Worm (Caenorhabditis elegans): ENCODE data around the gene nhr-238.

- TF ChIP-seq W03F9.2 (tag; optimal IDR thresholded peaks at IDR 0.05) = no peak
- TF ChIP-seq him-1 (tag; optimal IDR thresholded peaks at IDR 0.05) = no peak
These were observed 21.4 kb downstream of the nhr-238 start, which contains the start of gene nhr-178 for ce11 chrV:1607790-1608189.

Data from whole organism, L4/young adult.